Fruit fly (Drosophila melanogaster): ENCODE results near the gene CG15894.

DNA sequence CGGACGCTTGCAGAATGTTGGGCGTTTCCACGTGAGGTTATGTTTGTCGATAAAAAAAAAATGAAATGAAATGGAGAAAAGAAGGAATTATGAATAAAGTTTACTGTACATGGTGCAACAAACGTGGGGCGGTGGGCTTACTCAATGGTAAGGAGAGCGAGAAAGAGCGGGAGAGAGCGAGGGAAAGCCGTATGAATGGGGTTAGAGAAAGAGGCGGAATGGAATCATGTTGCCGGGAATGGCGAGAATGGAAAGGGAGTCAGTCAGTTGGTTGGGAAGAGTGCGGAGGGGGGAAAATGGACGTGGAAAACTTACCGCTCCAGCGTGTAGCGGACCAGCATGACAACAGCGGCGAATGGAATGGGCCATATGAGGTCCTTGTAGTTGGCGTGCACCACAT, 42.9 kb upstream of the CG15894 start:
- TF ChIP-seq CG8478 (optimal IDR thresholded peaks at IDR 0.05) (no peak), pan (optimal IDR thresholded peaks at IDR 0.05) (no peak), psq (optimal IDR thresholded peaks at IDR 0.05) (no peak), usp (GFP tag; optimal IDR thresholded peaks at IDR 0.05) (no peak)
